ENCODE assay signal across 1 worm cellular context in genomic region chrII:11619895-11620439, ce11.
TF ChIP-seq lines count a peak whose summit lies in the region.

No protein-coding gene starts in this region.

TF ChIP-seq in whole organism, L1 larva, 84 proteins besides CTCF, POLR2A, EP300 and RAD21 (continued from another document):
- peak; percentile 66 for TF ChIP-seq nhr-47 (tag; optimal IDR thresholded peaks at IDR 0.05; lab: Kevin White, UChicago)
- TF ChIP-seq dsc-1 (tag; optimal IDR thresholded peaks at IDR 0.05; lab: Kevin White, UChicago) = peak; percentile 16
- TF ChIP-seq tbx-2 (tag; optimal IDR thresholded peaks at IDR 0.05; lab: Kevin White, UChicago) = peak; percentile 62
- TF ChIP-seq zip-4 (GFP tag; optimal IDR thresholded peaks at IDR 0.05; lab: Kevin White, UChicago) = no peak
- TF ChIP-seq mep-1 (tag; optimal IDR thresholded peaks at IDR 0.05; lab: Kevin White, UChicago) = peak; percentile 71
- no peak for TF ChIP-seq C34B4.2 (tag; optimal IDR thresholded peaks at IDR 0.05; lab: Kevin White, UChicago)
- TF ChIP-seq isw-1 (GFP tag; IDR thresholded peaks at IDR 0.05; lab: Robert Waterston, UW) = peak; percentile 11; the same call in 1 of the 2 replicates
- no peak for TF ChIP-seq nhr-84 (tag; optimal IDR thresholded peaks at IDR 0.05; lab: Kevin White, UChicago)
- TF ChIP-seq ceh-90 (tag; optimal IDR thresholded peaks at IDR 0.05; lab: Kevin White, UChicago) = no peak
- peak; percentile 42 for TF ChIP-seq lin-15B (tag; optimal IDR thresholded peaks at IDR 0.05; lab: Kevin White, UChicago)
- TF ChIP-seq elt-2 (tag; optimal IDR thresholded peaks at IDR 0.05; lab: Kevin White, UChicago) = no peak
- no peak for TF ChIP-seq efl-3 (GFP tag; optimal IDR thresholded peaks at IDR 0.05; lab: Kevin White, UChicago)
- TF ChIP-seq snpc-4 (tag; optimal IDR thresholded peaks at IDR 0.05; lab: Kevin White, UChicago) = peak; percentile 56
- TF ChIP-seq lir-3 (tag; optimal IDR thresholded peaks at IDR 0.05; lab: Kevin White, UChicago; ENCODE audit: poor library complexity) = no peak
- TF ChIP-seq sox-4 (tag; optimal IDR thresholded peaks at IDR 0.05; lab: Kevin White, UChicago) = no peak
- peak; percentile 63 for TF ChIP-seq rnt-1 (tag; optimal IDR thresholded peaks at IDR 0.05; lab: Kevin White, UChicago)
- peak; percentile 32 for TF ChIP-seq skn-1 (tag; optimal IDR thresholded peaks at IDR 0.05; lab: Kevin White, UChicago)
- no peak for TF ChIP-seq nhr-237 (tag; optimal IDR thresholded peaks at IDR 0.05; lab: Kevin White, UChicago)
- TF ChIP-seq nhr-19 (GFP tag; conservative IDR thresholded peaks at IDR 0.05; lab: Robert Waterston, UW) = peak; percentile 56
- peak; percentile 79 for TF ChIP-seq nhr-85 (tag; lab: Kevin White, UChicago)
- peak; percentile 36 for TF ChIP-seq lin-13 (GFP tag; optimal IDR thresholded peaks at IDR 0.05; lab: Kevin White, UChicago)
- TF ChIP-seq nhr-77 (tag; optimal IDR thresholded peaks at IDR 0.05; lab: Kevin White, UChicago) = peak; percentile 65
- no peak for TF ChIP-seq pax-3 (tag; optimal IDR thresholded peaks at IDR 0.05; lab: Kevin White, UChicago)
- TF ChIP-seq zag-1 (tag; optimal IDR thresholded peaks at IDR 0.05; lab: Kevin White, UChicago) = no peak
